Fruit fly (Drosophila melanogaster) whole organism, adult: ENCODE results near the gene Rbp1.

Source experiments
- CG12768 ChIP-seq: fragments of 200-800 bp; sonication (Bioruptor generic); optimal IDR thresholded peaks from 2 replicates; lab custom pipeline; 2017; ENCODE audit warnings: missing biosample characterization, missing genetic modification characterization, mild to moderate bottlenecking, moderate library complexity, missing genetic modification reagents
- CG14711 ChIP-seq: fragments of 200-800 bp; sonication (Bioruptor generic); optimal IDR thresholded peaks from 2 replicates; lab custom pipeline; 2018; ENCODE audit warnings: missing biosample characterization, mild to moderate bottlenecking, missing genetic modification characterization, moderate library complexity
- CG7101 ChIP-seq: fragments of 200-800 bp; sonication (Bioruptor generic); optimal IDR thresholded peaks from 2 replicates; lab custom pipeline; 2018; ENCODE audit warnings: missing biosample characterization, mild to moderate bottlenecking, missing genetic modification characterization, moderate library complexity
- pad ChIP-seq: fragments of 200-800 bp; sonication (Bioruptor generic); optimal IDR thresholded peaks from 3 replicates; lab custom pipeline; 2017; ENCODE audit warnings: missing biosample characterization, missing genetic modification characterization, mild to moderate bottlenecking, moderate library complexity, missing genetic modification reagents
- tj ChIP-seq: fragments of 200-800 bp; sonication (Bioruptor generic); optimal IDR thresholded peaks from 3 replicates; lab custom pipeline; 2017; ENCODE audit warnings: missing biosample characterization, mild to moderate bottlenecking, missing genetic modification characterization, moderate library complexity

dm6 chr3R:10776047-10776659 lies 8.0 kb upstream of the Rbp1 start:
- TF ChIP-seq pad (GFP tag; lab: Kevin White, UChicago) (no peak), CG14711 (no peak), CG12768 (no peak), CG7101 (tag; lab: Kevin White, UChicago) (no peak), tj (GFP tag; lab: Kevin White, UChicago) (no peak)
